Worm (Caenorhabditis elegans) whole organism, L2 larva: ENCODE measurements around the gene F54D12.2.

ENCODE experiments used
- blmp-1 ChIP-seq: sonication (generic microtip); optimal IDR thresholded peaks from 2 replicates; lab custom pipeline; 2017; ENCODE audit warnings: missing genetic modification characterization, mild to moderate bottlenecking, missing compliant biosample characterization, antibody characterized with exemption, moderate library complexity; ENCODE audit not compliant: insufficient read depth
- ceh-16 ChIP-seq: fragments of 150-350 bp; optimal IDR thresholded peaks from 2 replicates; lab custom pipeline; 2014; ENCODE audit warnings: missing biosample characterization, missing genetic modification characterization
- lin-11 ChIP-seq: fragments of 150-350 bp; sonication (generic microtip); optimal IDR thresholded peaks from 2 replicates; lab custom pipeline; 2014; ENCODE audit warnings: missing biosample characterization, missing genetic modification characterization, inconsistent platforms, mixed read lengths
- lin-39 ChIP-seq: fragments of 150-350 bp; optimal IDR thresholded peaks from 2 replicates; lab custom pipeline; 2014; ENCODE audit warnings: missing biosample characterization, missing genetic modification reagents, missing genetic modification characterization
- lsy-2 ChIP-seq, 2 experiments: fragments of 150-350 bp in 1 of 2; sonication (generic microtip) in 1 of 2; optimal IDR thresholded peaks; 2 replicates each; lab custom pipeline; 2014 to 2017; ENCODE audit warnings: missing biosample characterization in 2 of 2, missing genetic modification characterization in 2 of 2
- mdl-1 ChIP-seq, 2 experiments: fragments of 150-350 bp in 1 of 2; sonication (generic microtip) in 1 of 2; optimal IDR thresholded peaks; 2 replicates each; lab custom pipeline; 2017; ENCODE audit warnings: missing biosample characterization in 2 of 2, missing genetic modification characterization in 2 of 2
- sma-9 ChIP-seq, 2 experiments: fragments of 150-350 bp in 1 of 2; sonication (generic microtip) in 1 of 2; optimal IDR thresholded peaks; 2 replicates each; lab custom pipeline; 2014 to 2016; ENCODE audit warnings: missing genetic modification characterization in 2 of 2, mild to moderate bottlenecking in 1 of 2, missing biosample characterization in 1 of 2, missing compliant biosample characterization in 1 of 2, missing genetic modification reagents in 1 of 2, moderate library complexity in 1 of 2
- ztf-11 ChIP-seq: sonication (generic microtip); optimal IDR thresholded peaks from 2 replicates; lab custom pipeline; 2017; ENCODE audit warnings: missing biosample characterization, missing genetic modification characterization
- ztf-4 ChIP-seq: fragments of 150-350 bp; optimal IDR thresholded peaks from 2 replicates; lab custom pipeline; 2014; ENCODE audit warnings: missing biosample characterization, missing genetic modification characterization

DNA sequence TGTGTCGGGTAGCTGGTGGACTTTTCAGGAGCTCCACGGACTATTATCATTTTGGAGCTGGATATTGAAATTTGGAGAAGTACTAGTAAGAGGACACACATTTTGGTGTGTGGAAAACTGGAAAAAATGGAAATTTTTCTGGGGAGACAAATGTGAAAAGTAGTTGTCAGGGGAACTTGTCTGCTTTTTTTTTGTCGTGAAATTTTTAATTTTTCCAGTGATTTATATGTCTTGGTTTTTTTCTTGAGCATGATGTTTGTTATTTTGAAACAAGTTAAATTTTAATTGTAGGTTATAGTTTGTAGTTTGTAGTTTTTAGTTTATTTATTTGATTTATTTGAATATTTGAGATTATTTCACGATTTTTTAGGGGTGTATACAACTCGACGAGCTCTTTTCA is 13.2 kb upstream of the F54D12.2 start, which contains the start of gene F54D12.7:
- no peak for TF ChIP-seq ztf-4 (tag; lab: Kevin White, UChicago)
- TF ChIP-seq lin-11, result no peak
- TF ChIP-seq ztf-11, result no peak
- no peak for TF ChIP-seq sma-9 (GFP tag; optimal IDR thresholded peaks at IDR 0.05; lab: Kevin White, UChicago)
- no peak for TF ChIP-seq sma-9 (tag; optimal IDR thresholded peaks at IDR 0.05; lab: Kevin White, UChicago)
- TF ChIP-seq ceh-16 (tag; lab: Kevin White, UChicago), result no peak
- no peak for TF ChIP-seq lin-39
- TF ChIP-seq blmp-1 (tag; lab: Kevin White, UChicago), result no peak
- no peak for TF ChIP-seq lsy-2 (tag; optimal IDR thresholded peaks at IDR 0.05; lab: Kevin White, UChicago)
- TF ChIP-seq mdl-1 (tag; optimal IDR thresholded peaks at IDR 0.05; lab: Kevin White, UChicago), result no peak
